Worm (Caenorhabditis elegans) whole organism, late embryonic: Measurements from ENCODE around the gene T19B10.5.

ENCODE experiments used
- ama-1 ChIP-seq: fragments of 150-350 bp; optimal IDR thresholded peaks from 2 replicates; lab custom pipeline; 2014
- ceh-45 ChIP-seq: fragments of 200-800 bp; sonication (Bioruptor generic); IDR thresholded peaks from 2 replicates; pipeline ENCODE4 v1.3.6; 2022; ENCODE audit warnings: missing genetic modification reagents, missing genetic modification characterization, missing compliant biosample characterization
- elt-4 ChIP-seq: sonication (generic microtip); optimal IDR thresholded peaks from 2 replicates; lab custom pipeline; 2016; ENCODE audit warnings: missing genetic modification characterization, missing compliant biosample characterization
- gmeb-2 ChIP-seq: sonication (generic microtip); optimal IDR thresholded peaks from 2 replicates; lab custom pipeline; 2016; ENCODE audit warnings: missing genetic modification characterization, inconsistent platforms, missing compliant biosample characterization
- hlh-8 ChIP-seq: sonication (generic microtip); optimal IDR thresholded peaks from 2 replicates; lab custom pipeline; 2016; ENCODE audit warnings: missing genotype, missing genetic modification characterization, missing compliant biosample characterization
- nfya-1 ChIP-seq: sonication (generic microtip); optimal IDR thresholded peaks from 2 replicates; lab custom pipeline; 2017; ENCODE audit warnings: missing genetic modification characterization, mild to moderate bottlenecking, missing compliant biosample characterization, antibody characterized with exemption, moderate library complexity
- nhr-11 ChIP-seq: fragments of 150-350 bp; optimal IDR thresholded peaks from 2 replicates; lab custom pipeline; 2014; ENCODE audit warnings: missing biosample characterization, missing genetic modification characterization
- pag-3 ChIP-seq: sonication (generic microtip); optimal IDR thresholded peaks from 2 replicates; lab custom pipeline; 2016; ENCODE audit warnings: missing compliant biosample characterization, missing genetic modification characterization, borderline replicate concordance
- pha-2 ChIP-seq: sonication (generic microtip); optimal IDR thresholded peaks from 2 replicates; lab custom pipeline; 2017; ENCODE audit warnings: mild to moderate bottlenecking, missing genetic modification characterization, missing compliant biosample characterization
- pha-4 ChIP-seq: fragments of 150-350 bp; optimal IDR thresholded peaks from 2 replicates; lab custom pipeline; 2018; ENCODE audit warnings: missing biosample characterization, missing genetic modification reagents, missing genetic modification characterization
- sdc-2 ChIP-seq: sonication (generic microtip); optimal IDR thresholded peaks from 2 replicates; lab custom pipeline; 2016; ENCODE audit warnings: missing genotype, missing genetic modification characterization, missing compliant biosample characterization
- tbx-2 ChIP-seq: sonication (generic microtip); optimal IDR thresholded peaks from 2 replicates; lab custom pipeline; 2016; ENCODE audit warnings: missing genetic modification characterization, missing compliant biosample characterization

DNA sequence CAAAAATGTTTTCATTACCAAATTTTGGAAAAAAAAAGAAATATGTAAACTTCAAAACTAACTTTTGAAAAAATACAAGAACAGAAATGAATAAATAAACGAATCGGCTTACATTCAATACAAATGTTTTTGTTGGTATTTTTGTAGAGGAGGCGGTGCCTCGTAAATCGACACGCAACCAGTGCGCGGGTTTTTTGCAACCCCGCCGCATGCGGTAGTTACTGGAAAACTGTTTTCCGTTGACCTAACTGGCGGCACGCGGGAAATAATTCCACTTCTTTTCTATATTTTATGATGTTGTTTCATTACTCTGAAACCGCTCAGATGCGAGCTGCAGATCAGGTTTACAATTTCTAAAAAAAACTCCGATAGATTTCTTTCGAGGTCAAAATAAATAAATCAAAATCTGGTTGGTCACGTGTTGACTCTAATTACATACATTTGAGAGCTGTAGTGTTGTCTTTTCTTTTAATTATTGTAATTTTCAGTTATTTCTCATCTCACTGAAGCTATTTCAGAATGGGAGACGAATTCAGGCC is 4.8 kb downstream of the T19B10.5 start, which contains the start of the genes dvc-1 and ima-1:
- TF ChIP-seq sdc-2 (tag; lab: Kevin White, UChicago) (peak; percentile 53), pag-3 (tag; lab: Kevin White, UChicago) (no peak), nhr-11 (tag; lab: Kevin White, UChicago) (no peak), pha-4 (no peak), pha-2 (no peak), nfya-1 (tag; lab: Kevin White, UChicago) (peak; percentile 75), tbx-2 (tag; lab: Kevin White, UChicago) (peak; percentile 77), ama-1 (lab: Kevin White, UChicago) (no peak), gmeb-2 (tag; lab: Kevin White, UChicago) (peak; percentile 63), ceh-45 (0 out of 2 replicates have a peak, but pooled peaks have one; percentile 51), hlh-8 (tag; lab: Kevin White, UChicago) (peak; percentile 48), elt-4 (tag; lab: Kevin White, UChicago) (no peak)
